Worm (Caenorhabditis elegans) whole organism, mixed stage, embryonic: ENCODE results near the gene ppfr-4.

Source experiments
- ceh-39 ChIP-seq: fragments of 150-350 bp; optimal IDR thresholded peaks from 2 replicates; lab custom pipeline; 2014; ENCODE audit warnings: missing biosample characterization, missing genetic modification characterization
- cnd-1 ChIP-seq: fragments of 200-800 bp; sonication (Bioruptor generic); optimal IDR thresholded peaks from 2 replicates; lab custom pipeline; 2018; ENCODE audit warnings: mild to moderate bottlenecking, missing genetic modification characterization, missing compliant biosample characterization
- elt-1 ChIP-seq: sonication (generic microtip); optimal IDR thresholded peaks from 2 replicates; lab custom pipeline; 2017; ENCODE audit warnings: missing genetic modification characterization, mild to moderate bottlenecking, missing compliant biosample characterization, antibody characterized with exemption, moderate library complexity, borderline replicate concordance; ENCODE audit not compliant: insufficient read depth
- flh-1 ChIP-seq: fragments of 200-800 bp; sonication (Bioruptor generic); optimal IDR thresholded peaks from 2 replicates; lab custom pipeline; 2018; ENCODE audit warnings: mild to moderate bottlenecking, missing genetic modification characterization, moderate library complexity, missing compliant biosample characterization
- mab-5 ChIP-seq: fragments of 150-350 bp; optimal IDR thresholded peaks from 2 replicates; lab custom pipeline; 2014; ENCODE audit warnings: missing biosample characterization, missing genetic modification characterization
- nhr-28 ChIP-seq: fragments of 150-350 bp; optimal IDR thresholded peaks from 2 replicates; lab custom pipeline; 2014; ENCODE audit warnings: missing biosample characterization, missing genetic modification characterization
- sem-2 ChIP-seq: fragments of 200-800 bp; sonication (Bioruptor generic); optimal IDR thresholded peaks from 2 replicates; lab custom pipeline; 2018; ENCODE audit warnings: mild to moderate bottlenecking, missing genetic modification characterization, missing compliant biosample characterization

ce11 chrIII:2572421-2572820 is 47.3 kb upstream of the ppfr-4 start:
- TF ChIP-seq sem-2 (GFP tag; lab: Kevin White, UChicago) (no peak), nhr-28 (tag; lab: Kevin White, UChicago) (no peak), flh-1 (GFP tag; lab: Kevin White, UChicago) (no peak), mab-5 (no peak), elt-1 (tag; lab: Kevin White, UChicago) (no peak), cnd-1 (tag; lab: Kevin White, UChicago) (no peak), ceh-39 (tag; lab: Kevin White, UChicago) (no peak)
